Worm (Caenorhabditis elegans) whole organism, young adult: ENCODE data around the gene C08E3.1.
"Not testable (repeated sequence)": the region's sequence is repeated elsewhere in the genome, so short reads cannot be mapped to it uniquely, and the experiment has no call there.

Experiments
- D2030.7 ChIP-seq: fragments of 200-800 bp; sonication (Bioruptor generic); IDR thresholded peaks from 2 replicates; pipeline ENCODE4 v1.3.6; 2022; ENCODE audit warnings: missing genetic modification reagents, missing genetic modification characterization, missing compliant biosample characterization
- F33H1.4 ChIP-seq: fragments of 200-800 bp; sonication (Bioruptor generic); IDR thresholded peaks from 2 replicates; pipeline ENCODE4 v1.3.6; 2022; ENCODE audit warnings: missing genetic modification reagents, missing genetic modification characterization, missing compliant biosample characterization
- F52B5.7 ChIP-seq: sonication (generic microtip); optimal IDR thresholded peaks from 2 replicates; lab custom pipeline; 2016; ENCODE audit warnings: mild to moderate bottlenecking, missing genetic modification characterization, missing compliant biosample characterization
- F57A8.1 ChIP-seq: fragments of 200-800 bp; sonication (Bioruptor generic); optimal IDR thresholded peaks from 2 replicates; lab custom pipeline; 2018; ENCODE audit warnings: mild to moderate bottlenecking, missing genetic modification characterization, moderate library complexity, missing compliant biosample characterization
- K11D2.4 ChIP-seq: fragments of 200-800 bp; sonication (Bioruptor generic); IDR thresholded peaks from 2 replicates; pipeline ENCODE4 v1.3.6; 2022; ENCODE audit warnings: missing genetic modification reagents, missing genetic modification characterization, missing compliant biosample characterization
- Y56A3A.18 ChIP-seq: fragments of 200-800 bp; sonication (Bioruptor generic); IDR thresholded peaks from 2 replicates; pipeline ENCODE4 v1.3.6; 2022; ENCODE audit warnings: missing genetic modification reagents, missing genetic modification characterization, missing compliant biosample characterization
- Y67H2A.10 ChIP-seq: fragments of 200-800 bp; sonication (Bioruptor generic); conservative IDR thresholded peaks from 2 replicates; pipeline ENCODE4 v1.3.6; 2022; ENCODE audit warnings: missing genetic modification reagents, missing genetic modification characterization, missing compliant biosample characterization
- ama-1 ChIP-seq, 3 experiments: fragments of 150-350 bp in 1 of 3; sonication (generic microtip) in 2 of 3; optimal IDR thresholded peaks; 2 replicates each; lab custom pipeline; 2014 to 2018; ENCODE audit warnings: missing biosample characterization in 2 of 3, missing genetic modification characterization in 2 of 3, missing genetic modification reagents in 2 of 3
- atf-7 ChIP-seq: sonication (generic microtip); optimal IDR thresholded peaks from 2 replicates; lab custom pipeline; 2017; ENCODE audit warnings: mild to moderate bottlenecking, missing genetic modification characterization, missing compliant biosample characterization
- ceh-40 ChIP-seq: fragments of 200-800 bp; sonication (Bioruptor generic); IDR thresholded peaks from 2 replicates; pipeline ENCODE4 v1.3.6; 2022; ENCODE audit warnings: missing genetic modification characterization, missing compliant biosample characterization
- ceh-58 ChIP-seq: fragments of 200-800 bp; sonication (Bioruptor generic); IDR thresholded peaks from 2 replicates; pipeline ENCODE4 v1.3.6; 2022; ENCODE audit warnings: missing genetic modification characterization, missing compliant biosample characterization
- dpl-1 ChIP-seq: fragments of 150-350 bp; optimal IDR thresholded peaks from 2 replicates; lab custom pipeline; 2014; ENCODE audit warnings: missing biosample characterization, missing genetic modification reagents, missing genetic modification characterization
- ets-4 ChIP-seq: fragments of 200-800 bp; sonication (Bioruptor generic); optimal IDR thresholded peaks from 2 replicates; lab custom pipeline; 2018; ENCODE audit warnings: mild to moderate bottlenecking, missing genetic modification characterization, missing compliant biosample characterization
- hmg-20 ChIP-seq: fragments of 200-800 bp; sonication (Bioruptor generic); IDR thresholded peaks from 2 replicates; pipeline ENCODE4 v1.3.6; 2022; ENCODE audit warnings: missing genetic modification reagents, missing genetic modification characterization, missing compliant biosample characterization
- madf-3 ChIP-seq: fragments of 200-800 bp; sonication (Bioruptor generic); IDR thresholded peaks from 2 replicates; pipeline ENCODE4 v1.3.6; 2022; ENCODE audit warnings: missing genetic modification reagents, missing genetic modification characterization, missing compliant biosample characterization
- mel-28 ChIP-seq: sonication (generic microtip); optimal IDR thresholded peaks from 2 replicates; lab custom pipeline; 2016; ENCODE audit warnings: borderline replicate concordance, mild to moderate bottlenecking, missing genetic modification characterization, missing compliant biosample characterization
- nhr-80 ChIP-seq: sonication (generic microtip); optimal IDR thresholded peaks from 2 replicates; lab custom pipeline; 2016; ENCODE audit warnings: missing genetic modification characterization, missing compliant biosample characterization
- nhr-90 ChIP-seq: sonication (generic microtip); optimal IDR thresholded peaks from 2 replicates; lab custom pipeline; 2016; ENCODE audit warnings: missing genotype, mild to moderate bottlenecking, missing genetic modification characterization, missing compliant biosample characterization
- repo-1 ChIP-seq: sonication (generic microtip); optimal IDR thresholded peaks from 2 replicates; lab custom pipeline; 2017; ENCODE audit warnings: mild to moderate bottlenecking, missing genetic modification characterization, missing compliant biosample characterization
- snpc-3.4 ChIP-seq: sonication (generic microtip); optimal IDR thresholded peaks from 2 replicates; lab custom pipeline; 2017; ENCODE audit warnings: missing genetic modification characterization, mild to moderate bottlenecking, missing compliant biosample characterization, antibody characterized with exemption, moderate library complexity, missing genotype, missing genetic modification reagents
- snpc-4 ChIP-seq, 5 experiments: fragments of 150-350 bp in 1 of 5; sonication (generic microtip) in 4 of 5; optimal IDR thresholded peaks; 2 replicates each; lab custom pipeline; 2014 to 2018; ENCODE audit warnings: missing genetic modification characterization in 5 of 5, missing biosample characterization in 3 of 5, antibody characterized with exemption in 2 of 5, mild to moderate bottlenecking in 2 of 5, missing compliant biosample characterization in 2 of 5, missing genotype in 2 of 5, moderate library complexity in 2 of 5, missing genetic modification reagents in 1 of 5
- zfh-2 ChIP-seq: fragments of 200-800 bp; sonication (Bioruptor generic); conservative IDR thresholded peaks from 2 replicates; pipeline ENCODE4 v1.3.6; 2022; ENCODE audit warnings: missing genetic modification reagents, missing genetic modification characterization, missing compliant biosample characterization
- ztf-25 ChIP-seq: fragments of 200-800 bp; sonication (Bioruptor generic); IDR thresholded peaks from 2 replicates; pipeline ENCODE4 v1.3.6; 2022; ENCODE audit warnings: missing genetic modification reagents, missing genetic modification characterization, missing compliant biosample characterization
- ztf-26 ChIP-seq: sonication (generic microtip); optimal IDR thresholded peaks from 2 replicates; lab custom pipeline; 2017; ENCODE audit warnings: missing genetic modification characterization, missing compliant biosample characterization
- ztf-6 ChIP-seq: fragments of 200-800 bp; sonication (Bioruptor generic); IDR thresholded peaks from 2 replicates; pipeline ENCODE4 v1.3.6; 2022; ENCODE audit warnings: missing genetic modification reagents, missing genetic modification characterization, missing compliant biosample characterization

C08E3.1 gene

ce11 chrII:1627783-1628182 is 5.8 kb upstream of the C08E3.1 start, which contains the start of gene C08E3.15:
Gene C08E3.15, minus strand, starts transcription at chrII:1627883.
- TF ChIP-seq nhr-90 (tag; lab: Kevin White, UChicago); snpc-3.4; Y67H2A.10: not testable (repeated sequence)

- TF ChIP-seq ets-4; F52B5.7 (tag; lab: Kevin White, UChicago); ztf-6: not testable (repeated sequence)
Measured at ce11 chrII:1632216-1632615, 1.4 kb upstream of the C08E3.1 start, which contains the start of gene C08E3.13. Gene C08E3.13, minus strand, starts transcription at chrII:1632316.

DNA sequence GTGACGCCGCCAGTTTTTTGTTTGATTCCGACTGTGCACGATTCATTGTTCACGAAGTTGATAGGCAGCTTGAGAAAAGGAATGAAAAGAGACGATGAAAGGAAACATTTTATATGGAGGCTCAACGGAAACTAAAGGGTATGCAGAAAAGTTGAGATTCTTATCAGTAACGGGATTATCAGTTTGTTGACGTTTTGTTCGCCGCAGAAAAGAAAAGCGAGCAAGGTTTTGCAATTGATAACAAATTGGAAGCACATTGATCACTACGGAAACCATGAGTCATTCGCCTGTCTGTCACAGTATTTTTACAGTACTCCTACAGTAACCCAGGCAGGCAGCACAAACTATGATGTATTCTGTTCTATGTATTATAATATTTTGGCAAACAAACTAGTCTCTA is 2.4 kb downstream of the C08E3.1 start:
- TF ChIP-seq ceh-40 (GFP tag; lab: Robert Waterston, UW), result no peak
- peak; percentile 9 for TF ChIP-seq nhr-80 (tag; lab: Kevin White, UChicago)
- no peak for TF ChIP-seq mel-28 (tag; lab: Kevin White, UChicago)
- no peak for TF ChIP-seq ztf-26 (tag; lab: Kevin White, UChicago)

DNA sequence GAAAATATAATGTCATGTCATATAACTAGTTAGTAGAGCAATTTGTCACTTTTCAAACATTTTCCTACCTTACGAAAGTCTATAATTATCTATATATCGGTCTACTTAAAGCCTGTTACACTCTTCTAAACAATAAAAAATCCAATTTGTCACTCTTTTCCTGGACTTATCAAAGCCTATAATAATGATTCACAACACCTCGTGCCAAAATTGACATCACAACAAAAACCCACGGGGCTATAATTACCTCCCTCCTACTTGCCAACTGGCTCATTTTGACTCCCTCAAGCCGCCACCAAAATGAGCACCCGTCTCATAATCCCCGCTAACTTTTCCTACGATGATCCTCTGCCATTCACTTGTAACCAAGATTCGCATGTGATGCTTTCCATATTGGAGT is 2.8 kb downstream of the C08E3.1 start, which contains the start of gene srg-20:
srg-20 (plus strand) TSS at position 301 of the 400 bp plus-strand sequence.
- not testable (repeated sequence) for TF ChIP-seq repo-1 (tag; lab: Kevin White, UChicago); Y56A3A.18 (GFP tag; lab: Robert Waterston, UW); ceh-58 (GFP tag; lab: Robert Waterston, UW)

DNA sequence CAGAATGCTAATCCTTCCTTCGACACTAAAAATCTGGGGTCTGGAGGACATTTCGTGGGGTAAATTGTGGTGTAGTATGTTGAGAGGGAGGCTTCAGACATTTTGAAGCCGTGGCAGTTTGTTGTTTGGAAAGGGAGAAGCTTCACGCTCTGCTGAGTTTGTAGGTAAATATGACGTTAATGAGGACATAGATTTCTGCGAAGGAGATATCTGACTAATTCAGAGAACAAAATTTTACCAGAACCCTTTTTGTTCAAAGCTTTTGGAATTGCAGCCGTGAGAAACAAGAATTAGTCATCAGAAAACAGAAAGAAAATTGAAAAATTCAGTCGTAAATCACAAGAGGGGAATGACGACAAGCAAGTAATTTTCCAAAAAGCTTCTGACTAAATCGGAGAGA is 6.9 kb downstream of the C08E3.1 start, which contains the start of gene srh-72:
srh-72 (minus strand) TSS at position 101 of the 400 bp plus-strand sequence.
- TF ChIP-seq dpl-1 (no peak), K11D2.4 (GFP tag; lab: Robert Waterston, UW) (no peak), atf-7 (tag; lab: Kevin White, UChicago) (no peak), D2030.7 (GFP tag; lab: Robert Waterston, UW) (no peak), F33H1.4 (GFP tag; lab: Robert Waterston, UW) (no peak), ama-1 (optimal IDR thresholded peaks at IDR 0.05; lab: Kevin White, UChicago) (no peak), ama-1 (GFP tag; optimal IDR thresholded peaks at IDR 0.05; lab: Kevin White, UChicago) (no peak), hmg-20 (GFP tag; lab: Robert Waterston, UW) (no peak), ets-4 (no peak), ztf-25 (no peak), snpc-4 (GFP tag; optimal IDR thresholded peaks at IDR 0.05; lab: Kevin White, UChicago) (no peak), snpc-4 (tag; optimal IDR thresholded peaks at IDR 0.05; lab: Kevin White, UChicago) (no peak)

- TF ChIP-seq F57A8.1 (GFP tag; lab: Kevin White, UChicago) (no peak), zfh-2 (peak; percentile 84)
Measured at ce11 chrII:1644777-1645348, 11.3 kb downstream of the C08E3.1 start, which contains the start of gene ZC204.6. Gene ZC204.6, minus strand, starts transcription at chrII:1644827.

- TF ChIP-seq madf-3 (GFP tag; lab: Robert Waterston, UW), result no peak
Measured at ce11 chrII:1646199-1646598, 12.6 kb downstream of the C08E3.1 start, which contains the start of gene ZC204.17. Gene ZC204.17, minus strand, starts transcription at chrII:1646299.
